Fruit fly (Drosophila melanogaster): ENCODE results near the gene CG17776.

DNA sequence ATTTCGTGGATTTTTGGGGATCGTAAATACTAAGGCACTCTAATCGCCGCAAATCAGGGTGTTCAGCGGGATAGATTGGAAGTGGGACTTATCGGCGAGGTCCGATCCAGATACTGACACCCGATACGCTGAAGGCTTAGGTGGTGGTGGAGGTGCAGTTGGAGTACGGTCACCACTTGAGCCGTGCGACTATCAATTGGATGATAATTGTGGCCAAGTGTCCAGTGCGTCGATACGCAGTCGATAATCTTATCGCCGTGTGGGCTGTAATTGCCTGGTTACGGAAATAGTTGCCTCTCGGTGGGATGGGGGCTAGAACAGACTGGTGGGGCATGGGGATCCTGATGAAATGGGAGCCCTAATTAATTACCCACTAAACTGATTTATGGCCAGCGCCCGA, 14.8 kb downstream of the CG17776 start:
- TF ChIP-seq h (optimal IDR thresholded peaks at IDR 0.05) = no peak
- TF ChIP-seq ttk (optimal IDR thresholded peaks at IDR 0.05) = no peak
- TF ChIP-seq insv (optimal IDR thresholded peaks at IDR 0.05) = no peak
- TF ChIP-seq Sin3A (optimal IDR thresholded peaks at IDR 0.05) = no peak
- no peak for TF ChIP-seq psq (optimal IDR thresholded peaks at IDR 0.05)

Data from Kc167 (cell line).